Worm (Caenorhabditis elegans) whole organism, mixed stage, embryonic: ENCODE measurements around the gene sdhd-1.

Experiments used
- M03D4.4 ChIP-seq: sonication (generic microtip); optimal IDR thresholded peaks from 2 replicates; lab custom pipeline; 2017; ENCODE audit warnings: mild to moderate bottlenecking, missing genetic modification characterization, missing compliant biosample characterization
- bed-3 ChIP-seq: fragments of 200-800 bp; sonication (Bioruptor generic); optimal IDR thresholded peaks from 3 replicates; lab custom pipeline; 2018; ENCODE audit warnings: mild to moderate bottlenecking, missing genetic modification characterization, moderate library complexity, missing compliant biosample characterization
- blmp-1 ChIP-seq: fragments of 150-350 bp; optimal IDR thresholded peaks from 2 replicates; lab custom pipeline; 2014; ENCODE audit warnings: missing biosample characterization, missing genetic modification characterization
- ceh-39 ChIP-seq: fragments of 150-350 bp; optimal IDR thresholded peaks from 2 replicates; lab custom pipeline; 2014; ENCODE audit warnings: missing biosample characterization, missing genetic modification characterization
- ceh-43 ChIP-seq: fragments of 200-800 bp; sonication (Bioruptor generic); optimal IDR thresholded peaks from 2 replicates; lab custom pipeline; 2018; ENCODE audit warnings: mild to moderate bottlenecking, missing genetic modification characterization, moderate library complexity, missing compliant biosample characterization
- ceh-83 ChIP-seq: fragments of 200-800 bp; sonication (Bioruptor generic); optimal IDR thresholded peaks from 2 replicates; lab custom pipeline; 2018; ENCODE audit warnings: mild to moderate bottlenecking, missing genetic modification characterization, missing compliant biosample characterization
- ces-1 ChIP-seq: fragments of 150-350 bp; optimal IDR thresholded peaks from 2 replicates; lab custom pipeline; 2014; ENCODE audit warnings: missing biosample characterization, missing genetic modification reagents, missing genetic modification characterization
- cnd-1 ChIP-seq: fragments of 200-800 bp; sonication (Bioruptor generic); optimal IDR thresholded peaks from 2 replicates; lab custom pipeline; 2018; ENCODE audit warnings: mild to moderate bottlenecking, missing genetic modification characterization, missing compliant biosample characterization
- drap-1 ChIP-seq: fragments of 200-800 bp; sonication (Bioruptor generic); optimal IDR thresholded peaks from 3 replicates; lab custom pipeline; 2018; ENCODE audit warnings: mild to moderate bottlenecking, missing genetic modification characterization, missing compliant biosample characterization
- elt-1 ChIP-seq: sonication (generic microtip); optimal IDR thresholded peaks from 2 replicates; lab custom pipeline; 2017; ENCODE audit warnings: missing genetic modification characterization, mild to moderate bottlenecking, missing compliant biosample characterization, antibody characterized with exemption, moderate library complexity, borderline replicate concordance; ENCODE audit not compliant: insufficient read depth
- elt-3 ChIP-seq: fragments of 150-350 bp; optimal IDR thresholded peaks from 2 replicates; lab custom pipeline; 2014; ENCODE audit warnings: missing biosample characterization, missing genetic modification characterization
- flh-1 ChIP-seq: fragments of 200-800 bp; sonication (Bioruptor generic); optimal IDR thresholded peaks from 2 replicates; lab custom pipeline; 2018; ENCODE audit warnings: mild to moderate bottlenecking, missing genetic modification characterization, moderate library complexity, missing compliant biosample characterization
- ham-2 ChIP-seq: fragments of 200-800 bp; sonication (Bioruptor generic); optimal IDR thresholded peaks from 2 replicates; lab custom pipeline; 2018; ENCODE audit warnings: mild to moderate bottlenecking, missing genetic modification characterization, missing compliant biosample characterization
- hlh-1 ChIP-seq: fragments of 150-350 bp; optimal IDR thresholded peaks from 2 replicates; lab custom pipeline; 2014; ENCODE audit warnings: missing biosample characterization, missing genetic modification reagents, missing genetic modification characterization
- lin-13 ChIP-seq: fragments of 150-350 bp; optimal IDR thresholded peaks from 2 replicates; lab custom pipeline; 2014; ENCODE audit warnings: missing biosample characterization, missing genetic modification characterization
- lin-32 ChIP-seq: fragments of 200-800 bp; sonication (Bioruptor generic); optimal IDR thresholded peaks from 2 replicates; lab custom pipeline; 2018; ENCODE audit warnings: mild to moderate bottlenecking, missing genetic modification characterization, missing compliant biosample characterization
- lsy-2 ChIP-seq: fragments of 150-350 bp; optimal IDR thresholded peaks from 2 replicates; lab custom pipeline; 2014; ENCODE audit warnings: missing biosample characterization, missing genetic modification characterization
- mab-5 ChIP-seq: fragments of 150-350 bp; optimal IDR thresholded peaks from 2 replicates; lab custom pipeline; 2014; ENCODE audit warnings: missing biosample characterization, missing genetic modification characterization
- mep-1 ChIP-seq: fragments of 150-350 bp; optimal IDR thresholded peaks from 2 replicates; lab custom pipeline; 2017; ENCODE audit warnings: missing biosample characterization, missing genetic modification reagents, missing genetic modification characterization, inconsistent platforms
- mls-2 ChIP-seq: sonication (generic microtip); optimal IDR thresholded peaks from 2 replicates; lab custom pipeline; 2016; ENCODE audit warnings: mild to moderate bottlenecking, missing genetic modification characterization, moderate library complexity, missing compliant biosample characterization
- nhr-12 ChIP-seq: fragments of 150-350 bp; optimal IDR thresholded peaks from 2 replicates; lab custom pipeline; 2014; ENCODE audit warnings: missing biosample characterization, missing genetic modification characterization
- nhr-2 ChIP-seq: fragments of 150-350 bp; optimal IDR thresholded peaks from 2 replicates; lab custom pipeline; 2014; ENCODE audit warnings: missing biosample characterization, missing genetic modification characterization
- nhr-237 ChIP-seq: fragments of 150-350 bp; optimal IDR thresholded peaks from 2 replicates; lab custom pipeline; 2014; ENCODE audit warnings: missing biosample characterization, missing genetic modification characterization
- nhr-28 ChIP-seq: fragments of 150-350 bp; optimal IDR thresholded peaks from 2 replicates; lab custom pipeline; 2014; ENCODE audit warnings: missing biosample characterization, missing genetic modification characterization
- nhr-76 ChIP-seq: sonication (generic microtip); optimal IDR thresholded peaks from 2 replicates; lab custom pipeline; 2017; ENCODE audit warnings: missing biosample characterization, missing genetic modification characterization
- pha-4 ChIP-seq: fragments of 150-350 bp; optimal IDR thresholded peaks from 2 replicates; lab custom pipeline; 2018; ENCODE audit warnings: missing biosample characterization, missing genetic modification reagents, missing genetic modification characterization
- sem-2 ChIP-seq: fragments of 200-800 bp; sonication (Bioruptor generic); optimal IDR thresholded peaks from 2 replicates; lab custom pipeline; 2018; ENCODE audit warnings: mild to moderate bottlenecking, missing genetic modification characterization, missing compliant biosample characterization
- snpc-4 ChIP-seq: fragments of 150-350 bp; optimal IDR thresholded peaks from 2 replicates; lab custom pipeline; 2014; ENCODE audit warnings: missing biosample characterization, missing genetic modification characterization
- sptf-1 ChIP-seq: sonication (generic microtip); optimal IDR thresholded peaks from 2 replicates; lab custom pipeline; 2017; ENCODE audit warnings: mild to moderate bottlenecking, missing genetic modification characterization, moderate library complexity, missing compliant biosample characterization
- tbx-8 ChIP-seq: fragments of 200-800 bp; sonication (Bioruptor generic); optimal IDR thresholded peaks from 2 replicates; lab custom pipeline; 2018; ENCODE audit warnings: mild to moderate bottlenecking, missing genetic modification characterization, moderate library complexity, missing compliant biosample characterization
- unc-120 ChIP-seq: sonication (generic microtip); optimal IDR thresholded peaks from 2 replicates; lab custom pipeline; 2017; ENCODE audit warnings: missing genetic modification characterization, missing compliant biosample characterization; ENCODE audit not compliant: poor library complexity, severe bottlenecking
- unc-39 ChIP-seq: fragments of 150-350 bp; optimal IDR thresholded peaks from 2 replicates; lab custom pipeline; 2014; ENCODE audit warnings: missing biosample characterization, missing genetic modification characterization
- unc-62 ChIP-seq: fragments of 150-350 bp; optimal IDR thresholded peaks from 2 replicates; lab custom pipeline; 2014; ENCODE audit warnings: missing biosample characterization, missing genetic modification reagents, missing genetic modification characterization
- zip-8 ChIP-seq: fragments of 150-350 bp; optimal IDR thresholded peaks from 2 replicates; lab custom pipeline; 2014; ENCODE audit warnings: missing biosample characterization, missing genetic modification characterization
- ztf-11 ChIP-seq: fragments of 150-350 bp; optimal IDR thresholded peaks from 2 replicates; lab custom pipeline; 2014; ENCODE audit warnings: missing biosample characterization, missing genetic modification characterization

sdhd-1 gene

DNA sequence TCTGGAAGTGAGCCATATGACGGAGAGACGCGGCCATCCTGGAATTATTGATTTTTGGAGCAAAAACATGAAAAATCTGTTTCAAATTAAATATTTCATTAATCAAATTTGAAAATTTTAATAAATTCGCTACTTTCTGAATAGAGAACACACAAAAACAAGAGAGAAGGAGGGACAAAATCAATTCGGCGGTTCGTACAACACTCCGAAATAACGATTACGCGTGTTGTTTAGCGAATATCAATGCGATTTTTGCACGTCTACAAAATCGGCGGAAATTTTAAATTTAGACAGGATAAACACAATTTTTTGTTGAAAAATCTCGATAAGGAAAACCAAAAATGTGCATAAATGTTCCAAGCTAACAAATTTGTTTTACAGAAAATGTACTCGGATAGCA, at the start of gene sdhd-1, which contains the start of gene ilkp-1:
Gene sdhd-1, minus strand, starts transcription at position 38 of the 400 bp plus-strand sequence.
Gene ilkp-1, plus strand, starts transcription at position 380 of the 400 bp plus-strand sequence.
- TF ChIP-seq sem-2 (no peak), lsy-2 (tag; lab: Kevin White, UChicago) (peak; percentile 49), ces-1 (GFP tag; lab: Kevin White, UChicago) (peak; percentile 71)

DNA sequence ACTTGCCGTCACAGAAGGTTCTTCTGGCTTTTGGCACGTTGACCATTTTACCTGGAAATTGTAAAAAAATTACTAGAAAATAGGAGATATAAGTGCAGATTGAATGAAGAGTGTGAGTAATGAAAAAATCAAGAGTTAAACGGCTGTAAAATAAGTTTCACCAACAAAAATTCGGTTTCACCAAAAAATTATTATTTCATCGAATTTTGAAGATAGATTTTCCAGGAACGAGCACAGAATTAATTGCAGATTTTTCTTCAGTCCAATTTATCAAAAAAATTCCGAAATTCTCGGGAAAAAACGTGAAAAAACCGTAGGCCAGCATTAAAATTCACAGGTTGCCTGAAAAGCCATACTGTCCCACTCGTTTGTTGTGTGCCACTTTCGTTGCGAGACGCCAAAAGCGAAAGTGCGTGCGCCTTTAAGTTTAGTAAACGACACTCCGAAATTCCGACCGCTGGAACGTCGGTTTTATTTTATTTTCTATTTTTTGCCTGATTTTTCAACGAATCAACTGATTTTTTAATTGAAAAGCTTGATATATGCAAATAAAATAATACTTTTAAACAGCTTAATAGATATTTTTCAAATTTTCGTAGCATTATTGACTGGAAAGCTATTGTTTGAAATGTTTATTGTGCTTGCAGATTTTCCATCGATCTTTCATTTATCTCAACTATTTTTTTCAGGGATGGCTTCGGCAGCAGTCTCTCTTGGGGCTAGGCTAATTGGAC, 47.6 kb upstream of the sdhd-1 start, which contains the start of the genes rpl-36.A and nuo-1:
Gene rpl-36.A, minus strand, starts transcription at position 51 of the 734 bp plus-strand sequence.
Gene nuo-1, plus strand, starts transcription at position 684 of the 734 bp plus-strand sequence.
- TF ChIP-seq nhr-237 (tag; lab: Kevin White, UChicago) (peak; percentile 94), tbx-8 (GFP tag; lab: Kevin White, UChicago) (no peak), mab-5 (tag; lab: Kevin White, UChicago) (no peak), unc-120 (peak; percentile 80), unc-62 (GFP tag; lab: Kevin White, UChicago) (peak; percentile 34), sptf-1 (peak; percentile 50), unc-39 (tag; lab: Kevin White, UChicago) (no peak), sem-2 (no peak), nhr-28 (tag; lab: Kevin White, UChicago) (no peak), pha-4 (tag; lab: Kevin White, UChicago) (peak; percentile 73), drap-1 (GFP tag; lab: Kevin White, UChicago) (peak; percentile 4), mep-1 (peak; percentile 93), snpc-4 (tag; lab: Kevin White, UChicago) (no peak), ceh-43 (no peak), hlh-1 (tag; lab: Kevin White, UChicago) (peak; percentile 55), flh-1 (no peak), M03D4.4 (tag; lab: Kevin White, UChicago) (no peak), nhr-2 (tag; lab: Kevin White, UChicago) (no peak), ces-1 (GFP tag; lab: Kevin White, UChicago) (peak; percentile 53), nhr-76 (tag; lab: Kevin White, UChicago) (no peak), ceh-39 (tag; lab: Kevin White, UChicago) (peak; percentile 44), lin-32 (GFP tag; lab: Kevin White, UChicago) (no peak), bed-3 (GFP tag; lab: Kevin White, UChicago) (no peak), ceh-83 (GFP tag; lab: Kevin White, UChicago) (no peak), blmp-1 (tag; lab: Kevin White, UChicago) (peak; percentile 89), ham-2 (peak; percentile 1), nhr-12 (tag; lab: Kevin White, UChicago) (no peak), mls-2 (tag; lab: Kevin White, UChicago) (no peak), ztf-11 (no peak), lin-13 (tag; lab: Kevin White, UChicago) (peak; percentile 76), zip-8 (tag; lab: Kevin White, UChicago) (no peak), elt-3 (tag; lab: Kevin White, UChicago) (no peak), elt-1 (tag; lab: Kevin White, UChicago) (no peak), lsy-2 (tag; lab: Kevin White, UChicago) (peak; percentile 98), cnd-1 (tag; lab: Kevin White, UChicago) (no peak)

DNA sequence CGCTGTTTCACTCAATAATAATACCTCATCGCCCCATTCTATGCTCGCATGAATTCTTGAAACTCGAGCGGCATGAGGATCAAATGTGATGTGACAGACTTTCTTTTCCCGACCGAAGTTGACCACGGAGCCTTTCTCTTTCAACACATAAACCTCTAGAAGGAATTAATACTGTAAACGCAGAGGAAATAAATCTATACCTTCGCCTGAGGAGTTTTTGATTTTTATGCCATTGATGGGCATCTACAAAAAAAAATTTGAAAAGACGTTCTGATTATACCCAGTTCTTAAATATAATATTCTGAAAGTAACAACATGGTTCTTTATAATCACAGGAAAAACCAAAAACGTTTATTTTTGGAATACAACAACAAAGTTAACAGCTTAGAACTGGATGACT, 46.5 kb upstream of the sdhd-1 start, which contains the start of gene nbs-1:
Gene nbs-1, minus strand, starts transcription at position 246 of the 400 bp plus-strand sequence.
- TF ChIP-seq flh-1: no peak
- TF ChIP-seq mep-1: no peak
- TF ChIP-seq unc-39 (tag; lab: Kevin White, UChicago): no peak
- no peak for TF ChIP-seq ces-1 (GFP tag; lab: Kevin White, UChicago)
- no peak for TF ChIP-seq bed-3 (GFP tag; lab: Kevin White, UChicago)
- no peak for TF ChIP-seq ztf-11
- no peak for TF ChIP-seq pha-4 (tag; lab: Kevin White, UChicago)
- no peak for TF ChIP-seq cnd-1 (tag; lab: Kevin White, UChicago)
- no peak for TF ChIP-seq snpc-4 (tag; lab: Kevin White, UChicago)
- no peak for TF ChIP-seq lsy-2 (tag; lab: Kevin White, UChicago)
- no peak for TF ChIP-seq tbx-8 (GFP tag; lab: Kevin White, UChicago)
- TF ChIP-seq drap-1 (GFP tag; lab: Kevin White, UChicago): no peak
- TF ChIP-seq nhr-2 (tag; lab: Kevin White, UChicago): no peak
- TF ChIP-seq nhr-76 (tag; lab: Kevin White, UChicago): no peak
- no peak for TF ChIP-seq elt-3 (tag; lab: Kevin White, UChicago)
- no peak for TF ChIP-seq ceh-39 (tag; lab: Kevin White, UChicago)
- TF ChIP-seq lin-13 (tag; lab: Kevin White, UChicago): no peak
- no peak for TF ChIP-seq ham-2
- TF ChIP-seq mab-5 (tag; lab: Kevin White, UChicago): no peak
- TF ChIP-seq blmp-1 (tag; lab: Kevin White, UChicago): no peak
